Fruit fly (Drosophila melanogaster) Kc167 (cell line): ENCODE results near the gene Ir94d.

Source experiments
- Myc ChIP-seq: fragments of >200 bp; optimal IDR thresholded peaks from 2 replicates; lab custom pipeline; 2017; ENCODE audit warnings: missing external identifiers
- Sin3A ChIP-seq: fragments of >200 bp; optimal IDR thresholded peaks from 2 replicates; lab custom pipeline; 2018; ENCODE audit warnings: missing external identifiers
- h ChIP-seq: fragments of >200 bp; optimal IDR thresholded peaks from 3 replicates; lab custom pipeline; 2018; ENCODE audit warnings: missing external identifiers
- insv ChIP-seq: fragments of >200 bp; optimal IDR thresholded peaks from 3 replicates; lab custom pipeline; 2018; ENCODE audit warnings: missing external identifiers
- psq ChIP-seq: fragments of >200 bp; optimal IDR thresholded peaks from 2 replicates; lab custom pipeline; 2017; ENCODE audit warnings: missing external identifiers
- ttk ChIP-seq: sonication (Bioruptor generic); optimal IDR thresholded peaks from 2 replicates; lab custom pipeline; 2017; ENCODE audit warnings: missing external identifiers

Gene Ir94d

dm6 chr3R:23396548-23397294 is 5.9 kb upstream of the Ir94d start:
- no peak for TF ChIP-seq ttk (lab: Kevin White, UChicago)
- TF ChIP-seq insv (lab: Kevin White, UChicago) = no peak
- TF ChIP-seq psq = no peak
- no peak for TF ChIP-seq Myc (lab: Kevin White, UChicago)

dm6 chr3R:23398979-23399378 is 3.6 kb upstream of the Ir94d start:
- TF ChIP-seq ttk (lab: Kevin White, UChicago) (no peak), psq (no peak), insv (lab: Kevin White, UChicago) (no peak), Sin3A (lab: Kevin White, UChicago) (no peak), Myc (lab: Kevin White, UChicago) (no peak), h (lab: Kevin White, UChicago) (no peak)

- no peak for TF ChIP-seq Sin3A (lab: Kevin White, UChicago)
Measured at dm6 chr3R:23399679-23400078, 2.9 kb upstream of the Ir94d start.

dm6 chr3R:23401519-23401918 is 1.1 kb upstream of the Ir94d start:
- TF ChIP-seq Myc (lab: Kevin White, UChicago) = no peak
- TF ChIP-seq ttk (lab: Kevin White, UChicago) = no peak
- TF ChIP-seq Sin3A (lab: Kevin White, UChicago) = no peak
- TF ChIP-seq psq = no peak
- TF ChIP-seq h (lab: Kevin White, UChicago) = no peak
- TF ChIP-seq insv (lab: Kevin White, UChicago) = no peak

- TF ChIP-seq ttk (lab: Kevin White, UChicago) = no peak
- TF ChIP-seq Myc (lab: Kevin White, UChicago) = no peak
- no peak for TF ChIP-seq psq
- no peak for TF ChIP-seq h (lab: Kevin White, UChicago)
- no peak for TF ChIP-seq Sin3A (lab: Kevin White, UChicago)
- no peak for TF ChIP-seq insv (lab: Kevin White, UChicago)
Measured at dm6 chr3R:23403628-23404027, 1.0 kb downstream of the Ir94d start, which contains the start of gene CG17380. TSS of gene CG17380 (minus strand) at chr3R:23403728.

dm6 chr3R:23405209-23405608 is 2.6 kb downstream of the Ir94d start, which contains the start of gene Ir94e:
TSS of gene Ir94e (plus strand) at chr3R:23405509.
- TF ChIP-seq ttk (lab: Kevin White, UChicago) (no peak), h (lab: Kevin White, UChicago) (no peak), Sin3A (lab: Kevin White, UChicago) (no peak), insv (lab: Kevin White, UChicago) (no peak), psq (no peak), Myc (lab: Kevin White, UChicago) (no peak)

- TF ChIP-seq insv (lab: Kevin White, UChicago) (no peak), h (lab: Kevin White, UChicago) (no peak), psq (no peak), ttk (lab: Kevin White, UChicago) (no peak)
Measured at dm6 chr3R:23407880-23408279, 5.3 kb downstream of the Ir94d start.

dm6 chr3R:23416579-23416978 is 14.0 kb downstream of the Ir94d start:
- no peak for TF ChIP-seq Sin3A (lab: Kevin White, UChicago)
- TF ChIP-seq ttk (lab: Kevin White, UChicago) = no peak

- TF ChIP-seq Sin3A (lab: Kevin White, UChicago) = no peak
- TF ChIP-seq Myc (lab: Kevin White, UChicago) = no peak
- TF ChIP-seq ttk (lab: Kevin White, UChicago) = no peak
- TF ChIP-seq insv (lab: Kevin White, UChicago) = no peak
- no peak for TF ChIP-seq h (lab: Kevin White, UChicago)
- TF ChIP-seq psq = no peak
Measured at dm6 chr3R:23417650-23418049, 15.0 kb downstream of the Ir94d start.

dm6 chr3R:23421925-23422324 is 19.3 kb downstream of the Ir94d start:
- TF ChIP-seq h (lab: Kevin White, UChicago) (no peak), insv (lab: Kevin White, UChicago) (no peak), Sin3A (lab: Kevin White, UChicago) (no peak), psq (no peak)

- TF ChIP-seq h (lab: Kevin White, UChicago) (no peak), psq (no peak), Sin3A (lab: Kevin White, UChicago) (no peak), insv (lab: Kevin White, UChicago) (no peak)
Measured at dm6 chr3R:23425107-23425506, 22.5 kb downstream of the Ir94d start.

- TF ChIP-seq ttk (lab: Kevin White, UChicago) (no peak), Sin3A (lab: Kevin White, UChicago) (no peak), psq (no peak), insv (lab: Kevin White, UChicago) (no peak), Myc (lab: Kevin White, UChicago) (no peak), h (lab: Kevin White, UChicago) (no peak)
Measured at dm6 chr3R:23425929-23426328, 23.3 kb downstream of the Ir94d start, which contains the start of gene CG43694. TSS of gene CG43694 (minus strand) at chr3R:23426029.

dm6 chr3R:23431355-23431754 is 28.7 kb downstream of the Ir94d start:
- TF ChIP-seq Sin3A (lab: Kevin White, UChicago) = no peak
- TF ChIP-seq psq = no peak
- no peak for TF ChIP-seq insv (lab: Kevin White, UChicago)
- no peak for TF ChIP-seq h (lab: Kevin White, UChicago)
- no peak for TF ChIP-seq Myc (lab: Kevin White, UChicago)
